Worm (Caenorhabditis elegans): ENCODE data around the gene T08B1.1.

ce11 chrV:2027787-2028186 is 40.9 kb upstream of the T08B1.1 start, which contains the start of gene srab-13:
- TF ChIP-seq him-1 (tag; optimal IDR thresholded peaks at IDR 0.05) (no peak), dao-5 (tag; optimal IDR thresholded peaks at IDR 0.05) (no peak), W03F9.2 (tag; optimal IDR thresholded peaks at IDR 0.05) (no peak)

All from whole organism, L4/young adult.